Worm (Caenorhabditis elegans): ENCODE results near the gene ndab-2.

The ndab-2 gene

DNA sequence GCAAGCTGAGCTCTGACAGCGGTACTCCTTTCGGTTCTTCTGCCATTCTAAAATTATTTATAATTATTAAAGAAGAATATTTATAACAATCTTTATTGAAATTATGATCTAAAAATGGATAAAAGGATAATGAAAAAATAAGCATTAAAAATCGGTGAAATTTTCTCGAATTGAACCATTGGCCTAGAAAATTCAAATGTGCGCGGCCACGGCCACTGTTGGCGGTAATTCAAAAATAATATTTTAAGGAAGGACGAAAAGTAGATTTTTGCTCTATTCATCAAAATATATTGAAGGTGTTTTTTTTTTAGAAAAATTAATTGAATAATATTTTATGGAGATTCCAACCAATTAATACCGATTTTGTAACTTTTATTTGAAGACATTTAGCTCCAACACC, 18.3 kb downstream of the ndab-2 start, which contains the start of gene pfd-5 (continued):
- peak; percentile 79 for TF ChIP-seq mep-1 (tag; optimal IDR thresholded peaks at IDR 0.05)
- peak; percentile 10 for TF ChIP-seq F16B12.6 (tag; optimal IDR thresholded peaks at IDR 0.05)
- no peak for TF ChIP-seq tlp-1 (tag; optimal IDR thresholded peaks at IDR 0.05)
- TF ChIP-seq unc-98 (GFP tag; IDR thresholded peaks at IDR 0.05), result peak; percentile 64
- peak; percentile 91 for TF ChIP-seq nhr-85 (tag)
- no peak for TF ChIP-seq ztf-4 (tag; optimal IDR thresholded peaks at IDR 0.05)
- peak in 1 of 2 experiments; percentile 84 for TF ChIP-seq ztf-11 (tag; optimal IDR thresholded peaks at IDR 0.05)
- peak; percentile 46 to 66 (median 51) for TF ChIP-seq ceh-82 (tag; optimal IDR thresholded peaks at IDR 0.05)
- no peak for TF ChIP-seq hlh-4 (tag; optimal IDR thresholded peaks at IDR 0.05)
- TF ChIP-seq blmp-1 (tag; optimal IDR thresholded peaks at IDR 0.05), result peak; percentile 49
- no peak for TF ChIP-seq nhr-12 (tag; optimal IDR thresholded peaks at IDR 0.05)
- TF ChIP-seq C04F5.9 (tag; optimal IDR thresholded peaks at IDR 0.05), result peak; percentile 47
- TF ChIP-seq elt-2 (tag; optimal IDR thresholded peaks at IDR 0.05), result peak; percentile 43
- no peak for TF ChIP-seq fkh-10 (GFP tag; optimal IDR thresholded peaks at IDR 0.05)
- peak; percentile 90 to 96 (median 93) for TF ChIP-seq dpl-1 (GFP tag; optimal IDR thresholded peaks at IDR 0.05)
- no peak for TF ChIP-seq aly-2 (tag; optimal IDR thresholded peaks at IDR 0.05)
- TF ChIP-seq sup-37 (GFP tag; optimal IDR thresholded peaks at IDR 0.05), result no peak
- TF ChIP-seq lsy-2 (tag; optimal IDR thresholded peaks at IDR 0.05), result peak; percentile 82 to 84
- no peak for TF ChIP-seq egl-27 (tag; optimal IDR thresholded peaks at IDR 0.05)
- no peak for TF ChIP-seq nhr-84 (tag; optimal IDR thresholded peaks at IDR 0.05)
- peak; percentile 22 for TF ChIP-seq fkh-8 (tag; optimal IDR thresholded peaks at IDR 0.05)
- TF ChIP-seq lin-15B (tag; optimal IDR thresholded peaks at IDR 0.05), result peak; percentile 25
- no peak for TF ChIP-seq C34B4.2 (tag; optimal IDR thresholded peaks at IDR 0.05)
- peak; percentile 39 for TF ChIP-seq Y116A8C.19 (tag; optimal IDR thresholded peaks at IDR 0.05; ENCODE audit: borderline replicate concordance)
- no peak for TF ChIP-seq nhr-237 (tag; optimal IDR thresholded peaks at IDR 0.05)
- TF ChIP-seq unc-30 (tag; optimal IDR thresholded peaks at IDR 0.05), result no peak
- TF ChIP-seq mef-2 (tag; optimal IDR thresholded peaks at IDR 0.05), result no peak
- TF ChIP-seq snpc-4 (tag; optimal IDR thresholded peaks at IDR 0.05), result peak; percentile 36
- no peak for TF ChIP-seq hlh-17 (GFP tag; optimal IDR thresholded peaks at IDR 0.05; ENCODE audit: borderline replicate concordance)
- no peak for TF ChIP-seq elt-3 (tag; optimal IDR thresholded peaks at IDR 0.05)
- TF ChIP-seq tbx-2 (tag; optimal IDR thresholded peaks at IDR 0.05), result peak; percentile 81

DNA sequence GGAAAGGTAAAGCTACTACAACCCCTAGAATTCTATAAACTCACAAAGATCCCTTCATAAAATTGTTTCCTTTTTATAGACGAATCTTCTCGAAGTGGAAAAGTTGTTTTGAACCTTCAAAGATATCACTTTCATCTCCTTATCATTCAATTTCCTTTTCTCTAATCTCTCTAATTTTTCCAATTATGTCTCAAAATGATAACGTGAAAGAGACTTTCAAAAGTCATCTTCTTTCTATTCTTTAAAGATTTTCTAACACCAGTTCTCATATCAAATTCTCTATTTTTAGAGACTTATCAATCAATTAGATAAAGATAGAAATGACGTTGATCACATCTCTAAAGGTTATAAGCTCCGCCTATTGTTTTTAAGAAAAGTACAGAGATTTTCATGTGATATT, 18.9 kb downstream of the ndab-2 start:
- no peak for TF ChIP-seq nhr-84 (tag; optimal IDR thresholded peaks at IDR 0.05)
- no peak for TF ChIP-seq unc-86 (tag; optimal IDR thresholded peaks at IDR 0.05)
- peak; percentile 22 for TF ChIP-seq lin-14 (GFP tag; optimal IDR thresholded peaks at IDR 0.05)
- TF ChIP-seq efl-1 (optimal IDR thresholded peaks at IDR 0.05), result no peak
- TF ChIP-seq efl-1 (GFP tag; optimal IDR thresholded peaks at IDR 0.05 in 1 of 2), result peak in 1 of 2 experiments; percentile 21
- no peak for TF ChIP-seq dpl-1 (GFP tag; optimal IDR thresholded peaks at IDR 0.05)
- TF ChIP-seq nhr-85 (tag), result peak; percentile 91
- peak; percentile 3 to 24 for TF ChIP-seq lsy-2 (tag; optimal IDR thresholded peaks at IDR 0.05)
- peak; percentile 53 for TF ChIP-seq blmp-1 (tag; optimal IDR thresholded peaks at IDR 0.05)
- no peak for TF ChIP-seq ces-1 (GFP tag; optimal IDR thresholded peaks at IDR 0.05)
- TF ChIP-seq lir-3 (tag; optimal IDR thresholded peaks at IDR 0.05; ENCODE audit: poor library complexity), result no peak
- TF ChIP-seq lin-35 (GFP tag; optimal IDR thresholded peaks at IDR 0.05), result peak in 1 of 2 experiments; percentile 6
- no peak for TF ChIP-seq nhr-76 (tag; optimal IDR thresholded peaks at IDR 0.05)
- peak; percentile 23 for TF ChIP-seq snu-23 (GFP tag; optimal IDR thresholded peaks at IDR 0.05)
- TF ChIP-seq efl-3 (GFP tag; optimal IDR thresholded peaks at IDR 0.05), result no peak
- TF ChIP-seq snpc-4 (tag; optimal IDR thresholded peaks at IDR 0.05), result no peak
- TF ChIP-seq ceh-8 (GFP tag; optimal IDR thresholded peaks at IDR 0.05), result no peak
- TF ChIP-seq nhr-71 (tag; optimal IDR thresholded peaks at IDR 0.05), result peak; percentile 40
- TF ChIP-seq elt-3 (tag; optimal IDR thresholded peaks at IDR 0.05), result peak in 3 of 6 experiments; percentile 13 to 92 (median 48)
- no peak for TF ChIP-seq rnt-1 (tag; optimal IDR thresholded peaks at IDR 0.05)

Data from whole organism, L1 larva.